Worm (Caenorhabditis elegans) whole organism, midembryonic: ENCODE data around the gene eif-2Balpha.

Source experiments
- T22C8.4 ChIP-seq: fragments of 200-800 bp; sonication (Bioruptor generic); IDR thresholded peaks from 2 replicates; pipeline ENCODE4 v1.3.6; 2022; ENCODE audit warnings: missing genetic modification characterization, missing compliant biosample characterization
- cog-1 ChIP-seq: sonication (generic microtip); optimal IDR thresholded peaks from 2 replicates; lab custom pipeline; 2016; ENCODE audit warnings: missing genetic modification characterization, missing compliant biosample characterization
- flt-1 ChIP-seq: fragments of 200-800 bp; sonication (Bioruptor generic); IDR thresholded peaks from 2 replicates; pipeline ENCODE4 v1.3.6; 2022; ENCODE audit warnings: missing genetic modification characterization, missing compliant biosample characterization

- TF ChIP-seq cog-1 (tag; lab: Kevin White, UChicago) (no peak), T22C8.4 (GFP tag; lab: Robert Waterston, UW) (no peak), flt-1 (GFP tag; lab: Robert Waterston, UW) (no peak)
Observed at ce11 chrIII:9580039-9580891, 37.3 kb downstream of the eif-2Balpha start, which contains the start of gene ced-7.
